Fruit fly (Drosophila melanogaster) S2 (cell line): Measurements from ENCODE around the gene CG14285.

Source experiments
- CG8478 ChIP-seq: fragments of >200 bp; optimal IDR thresholded peaks from 2 replicates; lab custom pipeline; 2018
- CTCF ChIP-seq, 2 experiments: fragments of >200 bp; optimal IDR thresholded peaks; 2 replicates each; lab custom pipeline; 2018

The CG14285 gene

DNA sequence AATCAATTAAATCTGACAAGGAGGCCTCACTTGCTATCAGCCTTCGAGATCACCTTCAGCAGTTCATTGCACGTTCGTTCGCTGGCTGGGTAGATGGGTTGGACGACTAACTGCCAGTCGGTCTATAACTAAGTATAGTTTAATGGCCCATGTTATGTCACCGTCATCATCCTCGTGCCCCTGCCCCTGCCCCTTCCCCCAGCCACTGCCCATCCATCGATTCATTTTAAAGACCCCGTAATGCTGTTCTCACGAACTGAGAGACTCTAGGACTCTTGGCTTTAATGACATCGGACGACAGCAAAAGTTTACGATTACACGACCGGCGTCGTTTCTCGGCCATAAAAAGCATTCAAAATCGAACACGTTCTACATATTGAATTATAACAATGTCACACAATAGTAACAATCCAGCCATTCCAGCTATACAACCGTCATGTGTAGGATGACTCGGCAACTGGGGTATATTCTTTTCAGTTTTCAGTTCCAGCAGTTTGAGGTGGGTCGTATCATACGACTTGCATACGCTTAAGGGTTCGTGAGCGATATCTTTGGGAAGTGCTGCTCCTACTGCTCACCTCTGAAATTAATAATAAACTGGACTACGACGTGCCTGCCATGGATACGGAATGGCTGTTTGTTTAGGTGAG is 42.2 kb downstream of the CG14285 start:
- TF ChIP-seq CG8478 (lab: Kevin White, UChicago) (no peak), CTCF (optimal IDR thresholded peaks at IDR 0.05; lab: Kevin White, UChicago) (no peak)

- TF ChIP-seq CG8478 (lab: Kevin White, UChicago), result no peak
- TF ChIP-seq CTCF (optimal IDR thresholded peaks at IDR 0.05; lab: Kevin White, UChicago), result no peak
Observed at dm6 chr3R:19067876-19068406, 43.0 kb downstream of the CG14285 start.

DNA sequence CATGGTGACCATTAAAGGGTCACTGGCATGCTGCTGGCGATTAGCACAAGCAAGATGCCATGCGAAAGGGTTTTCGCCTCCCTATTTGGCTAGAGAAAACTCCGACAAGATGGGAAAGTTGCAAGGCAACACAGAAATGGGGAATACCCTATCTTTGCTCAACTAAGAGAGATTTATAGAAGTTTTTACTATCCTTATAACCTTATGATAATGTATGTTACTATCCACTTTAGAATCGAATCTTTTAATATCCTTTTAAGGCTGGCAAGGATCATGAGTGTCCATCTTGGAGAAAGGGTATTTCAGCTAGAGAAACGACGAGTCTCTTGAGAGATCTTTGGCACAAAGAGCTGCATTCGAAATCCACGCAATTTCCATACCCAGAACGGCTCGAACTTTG is 44.8 kb downstream of the CG14285 start:
- TF ChIP-seq CTCF (optimal IDR thresholded peaks at IDR 0.05; lab: Kevin White, UChicago) (no peak), CG8478 (lab: Kevin White, UChicago) (no peak)

dm6 chr3R:19070222-19070949 is 45.5 kb downstream of the CG14285 start:
- TF ChIP-seq CTCF (optimal IDR thresholded peaks at IDR 0.05; lab: Kevin White, UChicago) (no peak), CG8478 (lab: Kevin White, UChicago) (no peak)

dm6 chr3R:19071951-19072350 is 47.1 kb downstream of the CG14285 start:
- TF ChIP-seq CG8478 (lab: Kevin White, UChicago) (no peak), CTCF (optimal IDR thresholded peaks at IDR 0.05; lab: Kevin White, UChicago) (no peak)

DNA sequence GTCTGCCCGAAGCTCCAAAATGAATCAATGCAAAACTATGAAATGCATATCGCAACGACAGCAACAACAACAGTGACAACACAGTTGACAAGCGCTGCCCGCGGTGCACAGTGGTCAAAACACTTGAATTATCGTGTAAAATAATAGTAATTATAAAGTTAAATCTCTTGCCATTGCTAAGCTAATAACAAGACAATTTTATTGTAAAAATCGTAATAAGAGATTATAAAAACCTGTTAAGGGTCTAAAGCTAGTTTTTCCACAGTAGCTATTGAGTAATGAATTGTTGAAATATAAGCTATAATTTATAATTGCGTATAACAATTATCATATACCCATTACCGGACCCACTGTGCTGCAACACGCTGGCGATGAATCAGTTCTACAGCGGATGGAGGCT is 48.1 kb downstream of the CG14285 start:
- TF ChIP-seq CG8478 (lab: Kevin White, UChicago) (no peak), CTCF (optimal IDR thresholded peaks at IDR 0.05; lab: Kevin White, UChicago) (no peak)

DNA sequence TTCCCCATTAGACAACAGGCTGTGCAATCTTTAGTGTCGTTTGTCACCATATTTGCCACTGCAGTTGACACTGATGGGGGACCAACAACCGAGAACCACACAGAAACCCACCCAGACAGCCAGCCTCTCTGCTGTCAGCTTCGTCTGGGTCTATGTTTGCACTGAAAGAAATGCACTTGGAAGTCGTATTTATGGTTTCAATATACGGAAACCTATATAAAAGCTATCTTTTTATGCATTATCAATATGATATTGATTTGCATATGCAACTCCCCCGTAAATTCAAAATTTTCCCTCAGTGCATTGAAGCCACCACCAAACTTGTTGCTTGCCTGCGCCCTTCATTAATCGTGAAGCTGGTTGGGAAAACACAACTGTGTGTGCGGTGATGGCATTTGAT is 49.3 kb downstream of the CG14285 start:
- TF ChIP-seq CG8478 (lab: Kevin White, UChicago), result no peak
- no peak for TF ChIP-seq CTCF (optimal IDR thresholded peaks at IDR 0.05; lab: Kevin White, UChicago)

dm6 chr3R:19075135-19075534 is 50.2 kb downstream of the CG14285 start:
- no peak for TF ChIP-seq CTCF (optimal IDR thresholded peaks at IDR 0.05; lab: Kevin White, UChicago)
- no peak for TF ChIP-seq CG8478 (lab: Kevin White, UChicago)
